Worm (Caenorhabditis elegans): ENCODE measurements around the gene Y54G2A.52.
A peak's percentile ranks its signal among the peaks of the same experiment; 100 is the strongest.

Y54G2A.52 gene

DNA sequence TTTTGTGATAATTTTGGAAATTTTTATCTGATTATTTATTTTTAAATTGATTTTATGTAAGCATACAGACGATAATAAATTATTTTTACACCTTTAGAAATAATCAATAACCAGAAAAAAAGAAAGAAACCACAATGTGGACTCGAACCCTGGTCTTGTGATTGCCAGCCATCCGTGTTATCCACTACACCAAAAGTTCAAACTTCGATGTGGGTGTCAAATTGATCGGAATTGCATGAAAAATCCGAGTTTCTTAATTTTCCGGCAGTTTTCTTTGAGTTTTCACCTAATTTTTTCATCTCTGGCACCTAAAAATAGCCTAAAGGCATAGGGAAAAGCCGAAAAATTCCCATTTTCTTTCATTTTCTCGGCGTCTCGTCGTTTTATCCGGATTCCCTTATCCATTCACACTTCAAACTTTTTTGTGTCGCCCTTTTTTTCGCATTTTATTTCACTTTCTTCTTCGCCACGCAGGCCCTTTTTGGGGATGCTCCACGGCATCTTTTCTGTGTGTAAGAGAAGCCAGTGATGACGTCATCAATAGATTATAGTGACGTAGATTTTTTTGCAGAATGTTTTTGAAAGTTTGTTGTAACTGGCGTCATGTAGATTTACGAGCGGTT lies 51.0 kb downstream of the Y54G2A.52 start:
- peak; percentile 35 for TF ChIP-seq rpc-1 (optimal IDR thresholded peaks at IDR 0.05)
- TF ChIP-seq rpc-1 (tag; optimal IDR thresholded peaks at IDR 0.05), result peak; percentile 70
- peak; percentile 40 for TF ChIP-seq B0261.1 (tag; optimal IDR thresholded peaks at IDR 0.05)
- TF ChIP-seq rec-8 (tag; optimal IDR thresholded peaks at IDR 0.05), result no peak
- TF ChIP-seq snpc-1.3 (tag; optimal IDR thresholded peaks at IDR 0.05; ENCODE audit: insufficient read depth), result no peak
- no peak for TF ChIP-seq F33H1.4 (GFP tag; IDR thresholded peaks at IDR 0.05)
- TF ChIP-seq tbp1 (GFP tag; optimal IDR thresholded peaks at IDR 0.05), result peak; percentile 80
- TF ChIP-seq die-1 (tag; optimal IDR thresholded peaks at IDR 0.05), result peak; percentile 3
- TF ChIP-seq F22D6.2 (tag; optimal IDR thresholded peaks at IDR 0.05), result no peak
- TF ChIP-seq sea-2 (GFP tag; IDR thresholded peaks at IDR 0.05), result no peak

All from whole organism, young adult.